Fruit fly (Drosophila melanogaster) Kc167 (cell line): Measurements from ENCODE around the gene CG43330.

Experiments used
- Myc ChIP-seq: fragments of >200 bp; optimal IDR thresholded peaks from 2 replicates; lab custom pipeline; 2017; ENCODE audit warnings: missing external identifiers
- Sin3A ChIP-seq: fragments of >200 bp; optimal IDR thresholded peaks from 2 replicates; lab custom pipeline; 2018; ENCODE audit warnings: missing external identifiers
- h ChIP-seq: fragments of >200 bp; optimal IDR thresholded peaks from 3 replicates; lab custom pipeline; 2018; ENCODE audit warnings: missing external identifiers
- insv ChIP-seq: fragments of >200 bp; optimal IDR thresholded peaks from 3 replicates; lab custom pipeline; 2018; ENCODE audit warnings: missing external identifiers
- psq ChIP-seq: fragments of >200 bp; optimal IDR thresholded peaks from 2 replicates; lab custom pipeline; 2017; ENCODE audit warnings: missing external identifiers
- ttk ChIP-seq: sonication (Bioruptor generic); optimal IDR thresholded peaks from 2 replicates; lab custom pipeline; 2017; ENCODE audit warnings: missing external identifiers

- TF ChIP-seq psq (lab: Kevin White, UChicago) (no peak), Sin3A (lab: Kevin White, UChicago) (no peak), ttk (lab: Kevin White, UChicago) (no peak), Myc (no peak), insv (lab: Kevin White, UChicago) (no peak), h (lab: Kevin White, UChicago) (no peak)
Observed at dm6 chr3L:22458898-22459524, 45.2 kb downstream of the CG43330 start.
